Fruit fly (Drosophila melanogaster) whole organism, pupa: ENCODE data around the gene CG11600.

Source experiments
- CG10348 ChIP-seq: fragments of 200-800 bp; sonication (Bioruptor generic); IDR thresholded peaks from 2 replicates; pipeline ENCODE4 v1.3.6; 2022; ENCODE audit warnings: missing biosample characterization, missing genetic modification characterization
- CG12605 ChIP-seq: fragments of 200-800 bp; sonication (Bioruptor generic); IDR thresholded peaks from 2 replicates; pipeline ENCODE4 v1.3.6; 2022; ENCODE audit warnings: missing biosample characterization, missing genetic modification characterization
- CG13204 ChIP-seq: fragments of 200-800 bp; sonication (Bioruptor generic); optimal IDR thresholded peaks from 2 replicates; lab custom pipeline; 2018; ENCODE audit warnings: missing biosample characterization, mild to moderate bottlenecking, missing genetic modification characterization, moderate library complexity
- CG15710 ChIP-seq: fragments of 200-800 bp; sonication (Bioruptor generic); optimal IDR thresholded peaks from 2 replicates; lab custom pipeline; 2018; ENCODE audit warnings: missing biosample characterization, mild to moderate bottlenecking, missing genetic modification characterization, moderate library complexity
- CG17806 ChIP-seq: fragments of 200-800 bp; sonication (Bioruptor generic); optimal IDR thresholded peaks from 2 replicates; lab custom pipeline; 2018; ENCODE audit warnings: missing biosample characterization, mild to moderate bottlenecking, missing genetic modification characterization, moderate library complexity
- CG34367 ChIP-seq: fragments of 200-800 bp; sonication (Bioruptor generic); optimal IDR thresholded peaks from 2 replicates; lab custom pipeline; 2018; ENCODE audit warnings: missing biosample characterization, mild to moderate bottlenecking, missing genetic modification characterization
- CG4496 ChIP-seq: fragments of 200-800 bp; sonication (Bioruptor generic); IDR thresholded peaks from 3 replicates; pipeline ENCODE4 v1.3.6; 2022; ENCODE audit warnings: missing biosample characterization, missing genetic modification characterization
- CG8159 ChIP-seq: fragments of 200-800 bp; sonication (Bioruptor generic); optimal IDR thresholded peaks from 3 replicates; lab custom pipeline; 2018; ENCODE audit warnings: missing biosample characterization, mild to moderate bottlenecking, missing genetic modification characterization, moderate library complexity
- CG9948 ChIP-seq: fragments of 200-800 bp; sonication (Bioruptor generic); optimal IDR thresholded peaks from 2 replicates; lab custom pipeline; 2018; ENCODE audit warnings: missing biosample characterization, mild to moderate bottlenecking, missing genetic modification characterization, moderate library complexity
- D1 ChIP-seq: fragments of 200-800 bp; sonication (Bioruptor generic); optimal IDR thresholded peaks from 2 replicates; lab custom pipeline; 2018; ENCODE audit warnings: missing biosample characterization, mild to moderate bottlenecking, missing genetic modification characterization, moderate library complexity
- Pif1B ChIP-seq: fragments of 200-800 bp; sonication (Bioruptor generic); optimal IDR thresholded peaks from 3 replicates; lab custom pipeline; 2016; ENCODE audit warnings: missing biosample characterization, missing genetic modification characterization
- fd96Ca ChIP-seq: fragments of 200-800 bp; sonication (Bioruptor generic); IDR thresholded peaks from 3 replicates; pipeline ENCODE4 v1.3.6; 2022; ENCODE audit warnings: missing biosample characterization, missing genetic modification characterization
- gl ChIP-seq: fragments of 200-800 bp; sonication (Bioruptor generic); optimal IDR thresholded peaks from 2 replicates; lab custom pipeline; 2018; ENCODE audit warnings: missing biosample characterization, mild to moderate bottlenecking, missing genetic modification characterization
- rn ChIP-seq: fragments of 200-800 bp; sonication (Bioruptor generic); IDR thresholded peaks from 2 replicates; pipeline ENCODE4 v1.3.6; 2022; ENCODE audit warnings: missing biosample characterization, missing genetic modification characterization

The CG11600 gene

DNA sequence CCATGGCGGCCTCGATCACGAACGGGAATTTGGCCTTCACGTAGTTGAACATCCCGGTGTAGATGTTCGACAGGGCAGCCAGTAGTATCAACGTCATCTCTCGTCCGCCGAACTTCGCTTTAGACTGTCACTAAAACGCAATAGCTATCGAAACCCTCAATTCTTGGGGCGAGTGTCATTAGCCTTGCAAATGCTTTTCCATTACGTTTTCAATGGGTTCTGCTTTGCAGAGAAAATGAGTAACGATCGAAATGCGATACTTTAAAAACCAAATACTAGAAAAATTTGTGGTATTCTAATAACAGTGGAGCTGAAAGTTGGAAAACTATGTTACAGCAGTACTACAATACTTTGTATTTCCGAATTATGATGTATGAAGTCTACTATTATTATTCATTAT is 39.8 kb downstream of the CG11600 start, which contains the start of gene CG43630:
Gene CG43630 (minus strand): TSS at position 101 of the 400 bp plus-strand sequence.
- TF ChIP-seq CG34367 (tag; lab: Kevin White, UChicago): no peak
- TF ChIP-seq CG8159 (tag; lab: Kevin White, UChicago): no peak
- no peak for TF ChIP-seq rn (GFP tag; lab: Robert Waterston, UW)
- no peak for TF ChIP-seq gl
- TF ChIP-seq CG9948 (tag; lab: Kevin White, UChicago): no peak
- no peak for TF ChIP-seq CG15710
- no peak for TF ChIP-seq CG12605 (GFP tag; lab: Robert Waterston, UW)
- TF ChIP-seq, all 21 proteins: peak for 0

DNA sequence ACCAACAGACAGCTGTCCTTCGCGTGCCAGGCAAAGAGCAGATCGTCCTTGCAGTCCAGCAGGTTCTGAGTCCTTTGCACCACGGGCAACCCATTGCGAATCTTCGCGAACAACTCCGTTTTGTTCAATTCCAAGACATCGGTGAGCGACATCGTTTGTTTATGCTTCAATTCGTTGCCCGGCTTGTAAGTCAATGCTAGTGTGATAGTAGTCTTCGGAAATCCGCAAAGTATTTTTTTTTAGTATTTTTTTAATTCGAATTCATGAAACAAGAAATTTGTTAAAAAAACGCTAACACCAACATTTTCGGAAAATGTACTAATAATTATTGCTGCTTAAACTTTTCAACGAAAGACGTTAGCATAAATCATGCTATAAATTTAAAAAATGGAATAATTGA is 42.5 kb downstream of the CG11600 start, which contains the start of gene mbo:
Gene mbo (minus strand): TSS at position 203 of the 400 bp plus-strand sequence.
- no peak for TF ChIP-seq CG4496 (GFP tag; lab: Robert Waterston, UW)
- no peak for TF ChIP-seq rn (GFP tag; lab: Robert Waterston, UW)
- TF ChIP-seq CG13204: no peak
- no peak for TF ChIP-seq CG15710
- TF ChIP-seq D1 (tag; lab: Kevin White, UChicago): no peak
- TF ChIP-seq CG17806: no peak
- TF ChIP-seq CG12605 (GFP tag; lab: Robert Waterston, UW): no peak

DNA sequence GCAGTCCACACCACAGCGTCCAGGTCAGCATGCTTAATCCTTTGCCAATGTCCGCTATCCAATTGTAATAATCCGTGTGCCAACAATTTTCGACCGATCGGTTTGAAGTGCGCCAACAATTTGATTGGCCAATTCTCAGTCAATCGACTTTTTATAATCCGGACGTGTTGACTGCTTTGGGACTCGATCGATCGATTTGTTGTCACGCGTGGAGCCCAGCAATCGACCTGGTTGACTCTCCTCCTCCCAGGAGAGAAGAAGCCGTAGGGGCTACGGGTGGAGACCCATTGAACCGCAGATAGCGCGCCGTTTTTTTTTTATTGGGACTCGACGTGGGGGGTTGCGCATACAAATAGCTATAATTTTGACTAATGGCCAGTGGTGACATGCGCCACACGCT is 44.9 kb downstream of the CG11600 start, which contains the start of gene Cyp313a4:
Gene Cyp313a4 (minus strand): TSS at position 101 of the 400 bp plus-strand sequence.
- TF ChIP-seq CG13204 (no peak), CG12605 (GFP tag; lab: Robert Waterston, UW) (no peak), CG4496 (GFP tag; lab: Robert Waterston, UW) (no peak), CG10348 (GFP tag; lab: Robert Waterston, UW) (no peak), CG15710 (no peak), Pif1B (GFP tag; lab: Kevin White, UChicago) (no peak), D1 (tag; lab: Kevin White, UChicago) (no peak)

DNA sequence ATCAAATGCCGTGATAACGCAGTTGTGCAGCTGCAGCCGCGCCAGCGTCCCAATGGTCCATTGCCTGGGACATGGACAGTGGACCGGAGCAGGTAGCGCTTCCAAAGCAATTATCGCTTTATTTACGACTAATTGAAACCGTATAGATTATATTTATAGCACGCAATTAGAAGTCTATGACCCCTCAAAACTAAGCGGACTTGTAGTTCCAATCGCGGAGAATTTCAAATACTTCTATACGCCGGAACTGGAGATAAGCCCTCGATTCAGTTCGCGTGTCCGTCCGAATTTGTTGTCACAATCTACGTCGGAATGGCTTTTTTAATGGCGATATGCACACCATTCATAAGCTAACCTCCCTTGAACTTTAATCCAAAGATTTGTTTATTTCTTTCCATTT is 49.0 kb downstream of the CG11600 start:
- no peak for TF ChIP-seq gl
- no peak for TF ChIP-seq D1 (tag; lab: Kevin White, UChicago)
- TF ChIP-seq fd96Ca (GFP tag; lab: Robert Waterston, UW): no peak
